Fruit fly (Drosophila melanogaster): ENCODE data around the gene CG32641.

The CG32641 gene

DNA sequence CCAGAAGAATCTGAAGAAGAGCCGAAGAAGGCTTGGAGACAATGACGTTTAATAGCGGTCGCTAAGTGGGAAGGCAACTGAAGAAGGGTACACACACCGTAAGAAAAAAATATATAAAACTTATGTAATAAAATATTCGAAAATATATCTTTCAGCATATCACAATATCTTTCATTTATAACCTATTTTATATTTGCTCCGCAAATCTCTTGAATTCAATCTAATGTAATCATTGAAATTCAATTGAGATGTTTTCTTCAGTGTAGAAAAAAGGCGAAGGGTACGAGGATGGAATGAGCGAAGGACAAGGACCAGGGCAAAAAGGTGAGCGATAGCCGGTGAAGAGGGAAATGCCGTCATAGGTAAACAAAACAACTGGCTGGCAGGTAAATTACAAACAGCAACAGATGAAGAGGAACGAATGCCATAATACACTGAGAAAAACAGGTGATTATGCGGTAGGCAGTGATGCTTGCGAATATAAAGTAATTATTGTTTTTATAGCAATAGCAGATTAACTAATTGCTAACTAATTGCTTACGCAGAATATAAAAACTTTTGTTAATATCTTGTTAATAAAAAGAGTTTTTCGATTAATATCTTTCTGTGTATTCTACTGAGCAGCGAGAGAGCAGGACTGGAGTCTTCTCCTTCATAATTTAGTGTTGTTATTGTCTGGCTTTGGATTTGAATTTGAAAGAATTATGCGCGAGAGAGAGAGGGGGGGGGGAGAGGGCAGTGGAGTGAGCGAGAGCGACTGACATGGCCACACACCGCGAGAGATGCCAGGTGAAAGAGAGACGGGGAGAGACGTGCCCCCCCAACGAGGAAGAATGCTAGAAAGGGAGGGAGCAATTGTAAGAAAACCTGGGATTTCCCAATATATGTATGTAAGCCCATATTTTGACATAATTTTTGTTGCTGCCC lies 49.8 kb downstream of the CG32641 start (continued):
- TF ChIP-seq dm (GFP tag; optimal IDR thresholded peaks at IDR 0.05) (peak; percentile 52), CG12299 (tag; optimal IDR thresholded peaks at IDR 0.05) (peak; percentile 4), Oli (tag; optimal IDR thresholded peaks at IDR 0.05) (peak; percentile 85), CG16815 (GFP tag; optimal IDR thresholded peaks at IDR 0.05) (peak; percentile 88), HLH4C (GFP tag; IDR thresholded peaks at IDR 0.05; ENCODE audit: partially characterized antibody) (no peak), CG2875 (GFP tag; optimal IDR thresholded peaks at IDR 0.05) (peak; percentile 72), mirr (GFP tag; optimal IDR thresholded peaks at IDR 0.05) (no peak), bbx (GFP tag; IDR thresholded peaks at IDR 0.05; ENCODE audit: partially characterized antibody) (no peak), CG3163 (GFP tag; optimal IDR thresholded peaks at IDR 0.05) (peak; percentile 55), CrebB (tag; optimal IDR thresholded peaks at IDR 0.05) (peak; percentile 55), Dad (GFP tag; optimal IDR thresholded peaks at IDR 0.05) (peak; percentile 87), Sox102F (GFP tag; optimal IDR thresholded peaks at IDR 0.05) (peak; percentile 74), ci (GFP tag; IDR thresholded peaks at IDR 0.05) (peak; percentile 85), CG11093 (GFP tag; IDR thresholded peaks at IDR 0.05) (peak; percentile 75), CG33213 (GFP tag; optimal IDR thresholded peaks at IDR 0.05) (peak; percentile 72), Poxn (GFP tag; IDR thresholded peaks at IDR 0.05) (no peak), tna (GFP tag; IDR thresholded peaks at IDR 0.05; ENCODE audit: partially characterized antibody) (no peak), otp (GFP tag; IDR thresholded peaks at IDR 0.05) (peak; percentile 91), vnd (GFP tag; IDR thresholded peaks at IDR 0.05; ENCODE audit: partially characterized antibody) (no peak), Lhr (GFP tag; optimal IDR thresholded peaks at IDR 0.05) (peak; percentile 52), CG1602 (GFP tag; optimal IDR thresholded peaks at IDR 0.05) (peak; percentile 81), HHEX (GFP tag; optimal IDR thresholded peaks at IDR 0.05) (peak; percentile 81), nom (GFP tag; optimal IDR thresholded peaks at IDR 0.05) (peak; percentile 92), Side (GFP tag; optimal IDR thresholded peaks at IDR 0.05) (peak; percentile 85), jing (GFP tag; optimal IDR thresholded peaks at IDR 0.05) (peak; percentile 66), ara (GFP tag; IDR thresholded peaks at IDR 0.05) (peak; percentile 88), CG1233 (GFP tag; optimal IDR thresholded peaks at IDR 0.05) (peak; percentile 87), CG12659 (GFP tag; optimal IDR thresholded peaks at IDR 0.05) (peak; percentile 76), CG13287 (GFP tag; IDR thresholded peaks at IDR 0.05; ENCODE audit: partially characterized antibody) (no peak), disco-r (GFP tag; optimal IDR thresholded peaks at IDR 0.05) (peak; percentile 55), lbe (GFP tag; optimal IDR thresholded peaks at IDR 0.05) (peak; percentile 48), CG10979 (tag; optimal IDR thresholded peaks at IDR 0.05) (peak; percentile 97), CG10543 (GFP tag; optimal IDR thresholded peaks at IDR 0.05) (no peak), prd (optimal IDR thresholded peaks at IDR 0.05) (no peak), prd (GFP tag; IDR thresholded peaks at IDR 0.05) (peak; percentile 96), CG6254 (GFP tag; optimal IDR thresholded peaks at IDR 0.05) (peak; percentile 78), CG7839 (tag; optimal IDR thresholded peaks at IDR 0.05) (peak; percentile 89), CG33557 (GFP tag; optimal IDR thresholded peaks at IDR 0.05) (peak; percentile 94), cad (GFP tag; optimal IDR thresholded peaks at IDR 0.05) (no peak), Blimp-1 (GFP tag; optimal IDR thresholded peaks at IDR 0.05) (peak; percentile 84), exex (tag; optimal IDR thresholded peaks at IDR 0.05) (no peak), Gsc (GFP tag; IDR thresholded peaks at IDR 0.05) (peak; percentile 61), TFAM (GFP tag; optimal IDR thresholded peaks at IDR 0.05) (peak; percentile 45), bab2 (GFP tag; optimal IDR thresholded peaks at IDR 0.05) (peak; percentile 87), CG6791 (GFP tag; IDR thresholded peaks at IDR 0.05; ENCODE audit: partially characterized antibody) (no peak), al (GFP tag; IDR thresholded peaks at IDR 0.05) (peak; percentile 51; the same call in 1 of the 2 replicates), dimm (GFP tag; IDR thresholded peaks at IDR 0.05) (peak; percentile 57; the same call in 1 of the 2 replicates), CG14441 (GFP tag; IDR thresholded peaks at IDR 0.05) (peak; percentile 67)

All from whole organism, embryonic.